Fruit fly (Drosophila melanogaster): Measurements from ENCODE around the gene mtg.

The mtg gene

dm6 chr3R:8208378-8209021 lies 41.8 kb upstream of the mtg start (continued):
- no peak for TF ChIP-seq CG1024 (GFP tag; IDR thresholded peaks at IDR 0.05)
- TF ChIP-seq dimm (GFP tag; IDR thresholded peaks at IDR 0.05): no peak
- TF ChIP-seq Atf6 (GFP tag; IDR thresholded peaks at IDR 0.05): no peak
- TF ChIP-seq CG4360 (GFP tag; IDR thresholded peaks at IDR 0.05): no peak
- TF ChIP-seq CG8281 (tag; optimal IDR thresholded peaks at IDR 0.05): no peak
- TF ChIP-seq Hr3 (GFP tag; optimal IDR thresholded peaks at IDR 0.05): no peak
- no peak for TF ChIP-seq Kr (GFP tag; optimal IDR thresholded peaks at IDR 0.05)
- no peak for TF ChIP-seq NFAT (GFP tag; IDR thresholded peaks at IDR 0.05)
- no peak for TF ChIP-seq crc (GFP tag; optimal IDR thresholded peaks at IDR 0.05)
- TF ChIP-seq tna (GFP tag; IDR thresholded peaks at IDR 0.05; ENCODE audit: partially characterized antibody): no peak
- TF ChIP-seq Vsx1 (GFP tag; optimal IDR thresholded peaks at IDR 0.05): peak; percentile 16
- peak; percentile 100 for TF ChIP-seq grn (GFP tag; optimal IDR thresholded peaks at IDR 0.05)
- TF ChIP-seq ind (GFP tag; optimal IDR thresholded peaks at IDR 0.05): no peak
- TF ChIP-seq CG10543 (GFP tag; optimal IDR thresholded peaks at IDR 0.05): peak; percentile 4
- no peak for TF ChIP-seq CG34224 (GFP tag; IDR thresholded peaks at IDR 0.05; ENCODE audit: partially characterized antibody)
- no peak for TF ChIP-seq E2f1 (GFP tag; IDR thresholded peaks at IDR 0.05)
- TF ChIP-seq odd (GFP tag; optimal IDR thresholded peaks at IDR 0.05): no peak
- TF ChIP-seq CG6791 (GFP tag; IDR thresholded peaks at IDR 0.05; ENCODE audit: partially characterized antibody): no peak
- peak; percentile 43; the same call in 1 of the 2 replicates for TF ChIP-seq Adf1 (GFP tag; IDR thresholded peaks at IDR 0.05)
- no peak for TF ChIP-seq ato (GFP tag; IDR thresholded peaks at IDR 0.05; ENCODE audit: partially characterized antibody)
- TF ChIP-seq sens (GFP tag): peak; percentile 35
- TF ChIP-seq sens-2 (GFP tag; IDR thresholded peaks at IDR 0.05): 0 out of 2 replicates have a peak, but pooled peaks have one; percentile 4
- TF ChIP-seq CG32767 (GFP tag; IDR thresholded peaks at IDR 0.05): no peak
- TF ChIP-seq Hey (tag; optimal IDR thresholded peaks at IDR 0.05): peak; percentile 65
- no peak for TF ChIP-seq CG33557 (GFP tag; optimal IDR thresholded peaks at IDR 0.05)
- no peak for TF ChIP-seq dmrt11E (tag; optimal IDR thresholded peaks at IDR 0.05)
- TF ChIP-seq CG3281 (GFP tag; optimal IDR thresholded peaks at IDR 0.05): no peak
- TF ChIP-seq CG10267 (tag; optimal IDR thresholded peaks at IDR 0.05): no peak
- TF ChIP-seq Lpt (GFP tag; optimal IDR thresholded peaks at IDR 0.05): no peak
- no peak for TF ChIP-seq Gsc (GFP tag; IDR thresholded peaks at IDR 0.05)
- TF ChIP-seq CG8359 (GFP tag; optimal IDR thresholded peaks at IDR 0.05; ENCODE audit: borderline replicate concordance): no peak
- TF ChIP-seq her (GFP tag; optimal IDR thresholded peaks at IDR 0.05): no peak
- TF ChIP-seq wek (GFP tag; optimal IDR thresholded peaks at IDR 0.05): no peak
- no peak for TF ChIP-seq Xrp1 (GFP tag; IDR thresholded peaks at IDR 0.05)
- no peak for TF ChIP-seq NK7.1 (GFP tag; optimal IDR thresholded peaks at IDR 0.05)
- TF ChIP-seq al (GFP tag; IDR thresholded peaks at IDR 0.05): no peak
- TF ChIP-seq gsb (GFP tag; IDR thresholded peaks at IDR 0.05): no peak
- TF ChIP-seq Fer3 (tag; optimal IDR thresholded peaks at IDR 0.05): no peak
- TF ChIP-seq Side (GFP tag; optimal IDR thresholded peaks at IDR 0.05): no peak
- TF ChIP-seq sqz (GFP tag; optimal IDR thresholded peaks at IDR 0.05): peak; percentile 20
- TF ChIP-seq ac (GFP tag; optimal IDR thresholded peaks at IDR 0.05): no peak
- no peak for TF ChIP-seq CG3407 (GFP tag; optimal IDR thresholded peaks at IDR 0.05)
- TF ChIP-seq vnd (GFP tag; IDR thresholded peaks at IDR 0.05; ENCODE audit: partially characterized antibody): 0 out of 3 replicates have a peak, but pooled peaks have one; percentile 25
- TF ChIP-seq CG10654 (GFP tag; optimal IDR thresholded peaks at IDR 0.05): no peak
- no peak for TF ChIP-seq pita (GFP tag; optimal IDR thresholded peaks at IDR 0.05)
- TF ChIP-seq CG31365 (tag; optimal IDR thresholded peaks at IDR 0.05): no peak
- TF ChIP-seq corto (GFP tag; optimal IDR thresholded peaks at IDR 0.05): no peak
- no peak for TF ChIP-seq prd (optimal IDR thresholded peaks at IDR 0.05)
- no peak for TF ChIP-seq prd (GFP tag; IDR thresholded peaks at IDR 0.05)
- TF ChIP-seq CG6175 (GFP tag; IDR thresholded peaks at IDR 0.05): 0 out of 3 replicates have a peak, but pooled peaks have one; percentile 7
- no peak for TF ChIP-seq fd102C (GFP tag; optimal IDR thresholded peaks at IDR 0.05)

Measured in whole organism, embryonic.